Fruit fly (Drosophila melanogaster) whole organism, embryonic: ENCODE measurements around the gene hiro.
A peak's percentile ranks its signal among the peaks of the same experiment; 100 is the strongest.

Experiments
- Ada2b ChIP-seq: fragments of 200-800 bp; sonication (Bioruptor generic); IDR thresholded peaks from 2 replicates; pipeline ENCODE4 v1.3.6; 2022; ENCODE audit warnings: missing biosample characterization, missing genetic modification characterization
- Adf1 ChIP-seq: fragments of 200-800 bp; sonication (Bioruptor generic); IDR thresholded peaks from 2 replicates; pipeline ENCODE4 v1.3.6; 2022; ENCODE audit warnings: missing biosample characterization, missing genetic modification characterization
- CG11247 ChIP-seq: fragments of 200-800 bp; sonication (Bioruptor generic); IDR thresholded peaks from 2 replicates; pipeline ENCODE4 v1.3.6; 2022; ENCODE audit warnings: missing biosample characterization, missing genetic modification characterization
- CG12769 ChIP-seq: fragments of 200-800 bp; sonication (Bioruptor generic); optimal IDR thresholded peaks from 2 replicates; lab custom pipeline; 2019; ENCODE audit warnings: missing biosample characterization, mild to moderate bottlenecking, missing genetic modification characterization, moderate library complexity
- CG13424 ChIP-seq: fragments of 200-800 bp; sonication (Bioruptor generic); optimal IDR thresholded peaks from 2 replicates; lab custom pipeline; 2019; ENCODE audit warnings: missing biosample characterization, mild to moderate bottlenecking, missing genetic modification characterization, moderate library complexity
- CG14014 ChIP-seq: fragments of 200-800 bp; sonication (Bioruptor generic); IDR thresholded peaks from 2 replicates; pipeline ENCODE4 v1.3.6; 2022; ENCODE audit warnings: missing biosample characterization, missing genetic modification characterization
- CG15011 ChIP-seq: fragments of 200-800 bp; sonication (Bioruptor generic); optimal IDR thresholded peaks from 3 replicates; lab custom pipeline; 2018; ENCODE audit warnings: missing biosample characterization, mild to moderate bottlenecking, missing genetic modification characterization
- CG2889 ChIP-seq: fragments of 200-800 bp; sonication (Bioruptor generic); IDR thresholded peaks from 3 replicates; pipeline ENCODE4 v1.3.6; 2022; ENCODE audit warnings: missing biosample characterization, missing genetic modification characterization
- CG33557 ChIP-seq: fragments of 200-800 bp; sonication (Bioruptor generic); optimal IDR thresholded peaks from 2 replicates; lab custom pipeline; 2019; ENCODE audit warnings: missing biosample characterization, mild to moderate bottlenecking, missing genetic modification characterization, moderate library complexity
- CG3407 ChIP-seq: fragments of 200-800 bp; sonication (Bioruptor generic); optimal IDR thresholded peaks from 2 replicates; lab custom pipeline; 2018; ENCODE audit warnings: missing biosample characterization, mild to moderate bottlenecking, missing genetic modification characterization
- CG4404 ChIP-seq: fragments of 200-800 bp; sonication (Bioruptor generic); IDR thresholded peaks from 2 replicates; pipeline ENCODE4 v1.3.6; 2022; ENCODE audit warnings: missing biosample characterization, missing genetic modification characterization
- CG7745 ChIP-seq: fragments of 200-800 bp; sonication (Bioruptor generic); optimal IDR thresholded peaks from 2 replicates; lab custom pipeline; 2018; ENCODE audit warnings: missing biosample characterization, mild to moderate bottlenecking, missing genetic modification characterization, moderate library complexity
- CG7839 ChIP-seq: fragments of 200-800 bp; sonication (Bioruptor generic); optimal IDR thresholded peaks from 3 replicates; lab custom pipeline; 2018; ENCODE audit warnings: missing biosample characterization, mild to moderate bottlenecking, missing genetic modification characterization, moderate library complexity
- CG7928 ChIP-seq: fragments of 200-800 bp; sonication (Bioruptor generic); optimal IDR thresholded peaks from 2 replicates; lab custom pipeline; 2017; ENCODE audit warnings: missing biosample characterization, mild to moderate bottlenecking, missing genetic modification characterization
- CG8290 ChIP-seq, 3 experiments: fragments of 200-800 bp; sonication (Bioruptor generic); optimal IDR thresholded peaks; 2 replicates each; lab custom pipeline; 2016 to 2019; ENCODE audit warnings: missing biosample characterization in 3 of 3, missing genetic modification characterization in 3 of 3, mild to moderate bottlenecking in 2 of 3, moderate library complexity in 1 of 3
- CG8924 ChIP-seq: fragments of 200-800 bp; optimal IDR thresholded peaks from 3 replicates; lab custom pipeline; 2019; ENCODE audit warnings: missing biosample characterization, mild to moderate bottlenecking, missing genetic modification characterization, moderate library complexity
- CoRest ChIP-seq: fragments of 200-800 bp; sonication (Bioruptor generic); optimal IDR thresholded peaks from 3 replicates; lab custom pipeline; 2018; ENCODE audit warnings: missing biosample characterization, mild to moderate bottlenecking, missing genetic modification characterization, moderate library complexity
- D19B ChIP-seq: fragments of 200-800 bp; sonication (Bioruptor generic); optimal IDR thresholded peaks from 2 replicates; lab custom pipeline; 2017; ENCODE audit warnings: missing biosample characterization, mild to moderate bottlenecking, missing genetic modification characterization
- Dp ChIP-seq: fragments of 200-800 bp; sonication (Bioruptor generic); optimal IDR thresholded peaks from 2 replicates; lab custom pipeline; 2018; ENCODE audit warnings: missing biosample characterization, mild to moderate bottlenecking, missing genetic modification characterization, moderate library complexity
- Ets97D ChIP-seq: fragments of 200-800 bp; sonication (Bioruptor generic); optimal IDR thresholded peaks from 3 replicates; lab custom pipeline; 2016; ENCODE audit warnings: missing biosample characterization, missing genetic modification characterization
- HLHmδ ChIP-seq: fragments of 200-800 bp; sonication (Bioruptor generic); optimal IDR thresholded peaks from 2 replicates; lab custom pipeline; 2018; ENCODE audit warnings: missing biosample characterization, mild to moderate bottlenecking, missing genetic modification characterization, moderate library complexity
- HmgD ChIP-seq: fragments of 200-800 bp; sonication (Bioruptor generic); optimal IDR thresholded peaks from 3 replicates; lab custom pipeline; 2016; ENCODE audit warnings: missing biosample characterization, missing genetic modification characterization
- NC2α ChIP-seq: fragments of 200-800 bp; sonication (Bioruptor generic); optimal IDR thresholded peaks from 2 replicates; lab custom pipeline; 2016; ENCODE audit warnings: missing biosample characterization, missing genetic modification characterization
- PHDP ChIP-seq: fragments of 200-800 bp; sonication (Bioruptor generic); optimal IDR thresholded peaks from 3 replicates; lab custom pipeline; 2018; ENCODE audit warnings: missing biosample characterization, mild to moderate bottlenecking, missing genetic modification characterization, moderate library complexity
- Ravus ChIP-seq: fragments of 200-800 bp; sonication (Bioruptor generic); IDR thresholded peaks from 2 replicates; pipeline ENCODE4 v1.3.6; 2022; ENCODE audit warnings: missing biosample characterization, missing genetic modification characterization
- Stat92E ChIP-seq, 3 experiments: fragments of >200 bp in 2 of 3; fragments of 200-800 bp in 1 of 3; sonication (Bioruptor generic) in 1 of 3; optimal IDR thresholded peaks; 2 replicates each; lab custom pipeline; 2017 to 2019; ENCODE audit warnings: missing biosample characterization in 3 of 3, missing genetic modification characterization in 3 of 3, mild to moderate bottlenecking in 1 of 3, moderate library complexity in 1 of 3
- Trl ChIP-seq, 3 experiments: fragments of >200 bp in 2 of 3; fragments of 200-800 bp in 1 of 3; sonication (Bioruptor generic) in 1 of 3; optimal IDR thresholded peaks; 2 replicates in 1 of 3; 3 replicates in 2 of 3; lab custom pipeline; 2016 to 2017; ENCODE audit warnings: missing biosample characterization in 1 of 3, missing genetic modification characterization in 1 of 3
- YL-1 ChIP-seq: fragments of 200-800 bp; sonication (Bioruptor generic); optimal IDR thresholded peaks from 3 replicates; lab custom pipeline; 2017; ENCODE audit warnings: missing biosample characterization, mild to moderate bottlenecking, missing genetic modification characterization
- ara ChIP-seq: fragments of 200-800 bp; sonication (Bioruptor generic); IDR thresholded peaks from 2 replicates; pipeline ENCODE4 v1.3.6; 2022; ENCODE audit warnings: missing biosample characterization, missing genetic modification characterization
- bab2 ChIP-seq: fragments of 200-800 bp; sonication (Bioruptor generic); optimal IDR thresholded peaks from 2 replicates; lab custom pipeline; 2016; ENCODE audit warnings: missing biosample characterization, missing genetic modification characterization
- croc ChIP-seq: fragments of 200-800 bp; sonication (Bioruptor generic); conservative IDR thresholded peaks from 3 replicates; pipeline ENCODE4 v1.3.6; 2022; ENCODE audit warnings: missing biosample characterization, missing genetic modification characterization
- dan ChIP-seq: fragments of 200-800 bp; sonication (Bioruptor generic); IDR thresholded peaks from 2 replicates; pipeline ENCODE4 v1.3.6; 2022; ENCODE audit warnings: missing biosample characterization, missing genetic modification characterization
- dmrt99B ChIP-seq: fragments of 200-800 bp; sonication (Bioruptor generic); optimal IDR thresholded peaks from 2 replicates; lab custom pipeline; 2018; ENCODE audit warnings: missing biosample characterization, mild to moderate bottlenecking, missing genetic modification characterization, moderate library complexity
- en ChIP-seq: fragments of 200-800 bp; sonication (Bioruptor generic); optimal IDR thresholded peaks from 2 replicates; lab custom pipeline; 2016; ENCODE audit warnings: missing biosample characterization, missing genetic modification characterization
- exex ChIP-seq: fragments of 200-800 bp; sonication (Bioruptor generic); optimal IDR thresholded peaks from 4 replicates; lab custom pipeline; 2018; ENCODE audit warnings: missing biosample characterization, mild to moderate bottlenecking, missing genetic modification characterization, moderate library complexity
- hbn ChIP-seq: fragments of 200-800 bp; sonication (Bioruptor generic); IDR thresholded peaks from 2 replicates; pipeline ENCODE4 v1.3.6; 2022; ENCODE audit warnings: missing biosample characterization, missing genetic modification characterization; ENCODE audit not compliant: partially characterized antibody
- her ChIP-seq: fragments of 200-800 bp; sonication (Bioruptor generic); optimal IDR thresholded peaks from 2 replicates; lab custom pipeline; 2016; ENCODE audit warnings: missing biosample characterization, missing genetic modification characterization
- klu ChIP-seq: fragments of 200-800 bp; sonication (Bioruptor generic); IDR thresholded peaks from 2 replicates; pipeline ENCODE4 v1.3.6; 2022; ENCODE audit warnings: missing biosample characterization, missing genetic modification characterization
- lola ChIP-seq, 3 experiments: fragments of >200 bp in 2 of 3; fragments of 200-800 bp in 1 of 3; sonication (Bioruptor generic) in 1 of 3; optimal IDR thresholded peaks; 2 replicates each; lab custom pipeline; 2017 to 2019; ENCODE audit warnings: missing biosample characterization in 3 of 3, missing genetic modification characterization in 3 of 3, mild to moderate bottlenecking in 1 of 3, moderate library complexity in 1 of 3
- lov ChIP-seq, 2 experiments: fragments of 200-800 bp in 1 of 2; fragments of >200 bp in 1 of 2; sonication (Bioruptor generic) in 1 of 2; IDR thresholded peaks in 1 of 2; optimal IDR thresholded peaks in 1 of 2; 2 replicates in 1 of 2; 3 replicates in 1 of 2; pipeline versions ENCODE4 v1.3.6 to Lab custom; 2017 to 2022; ENCODE audit warnings: missing biosample characterization in 1 of 2, missing genetic modification characterization in 1 of 2
- odd ChIP-seq: fragments of 200-800 bp; sonication (Bioruptor generic); optimal IDR thresholded peaks from 2 replicates; lab custom pipeline; 2017; ENCODE audit warnings: missing biosample characterization, mild to moderate bottlenecking, missing genetic modification characterization
- pfk ChIP-seq: fragments of 200-800 bp; sonication (Bioruptor generic); optimal IDR thresholded peaks from 2 replicates; lab custom pipeline; 2018; ENCODE audit warnings: missing biosample characterization, mild to moderate bottlenecking, missing genetic modification characterization, moderate library complexity
- prd ChIP-seq, 3 experiments: fragments of >200 bp in 2 of 3; fragments of 200-800 bp in 1 of 3; sonication (Bioruptor generic) in 1 of 3; optimal IDR thresholded peaks in 2 of 3; IDR thresholded peaks in 1 of 3; 2 replicates in 2 of 3; 3 replicates in 1 of 3; pipeline versions ENCODE4 v1.3.6 to Lab custom; 2017 to 2022; ENCODE audit warnings: missing biosample characterization in 1 of 3, missing genetic modification characterization in 1 of 3
- pros ChIP-seq: fragments of 200-800 bp; sonication (Bioruptor generic); optimal IDR thresholded peaks from 3 replicates; lab custom pipeline; 2019; ENCODE audit warnings: missing biosample characterization, mild to moderate bottlenecking, missing genetic modification characterization, moderate library complexity
- sens-2 ChIP-seq: fragments of 200-800 bp; sonication (Bioruptor generic); IDR thresholded peaks from 2 replicates; pipeline ENCODE4 v1.3.6; 2022; ENCODE audit warnings: missing biosample characterization, missing genetic modification characterization
- unc-4 ChIP-seq: fragments of 200-800 bp; sonication (Bioruptor generic); IDR thresholded peaks from 2 replicates; pipeline ENCODE4 v1.3.6; 2022; ENCODE audit warnings: missing biosample characterization, missing genetic modification characterization; ENCODE audit not compliant: partially characterized antibody
- unpg ChIP-seq: fragments of 200-800 bp; sonication (Bioruptor generic); optimal IDR thresholded peaks from 3 replicates; lab custom pipeline; 2018; ENCODE audit warnings: missing biosample characterization, mild to moderate bottlenecking, missing genetic modification characterization, moderate library complexity

The hiro gene

dm6 chr3L:690031-690686, 2.4 kb upstream of the hiro start, which contains the start of the genes CG32483 and RabX6:
Gene CG32483 (minus strand): TSS chr3L:690081.
Gene RabX6 (plus strand): TSS chr3L:690517.
- TF ChIP-seq en (GFP tag; lab: Kevin White, UChicago) (no peak), odd (GFP tag; lab: Kevin White, UChicago) (no peak), Ravus (GFP tag; lab: Robert Waterston, UW) (no peak), hbn (GFP tag; lab: Robert Waterston, UW) (peak; percentile 25; the same call in 1 of the 2 replicates), lola (GFP tag; optimal IDR thresholded peaks at IDR 0.05; lab: Kevin White, UChicago) (no peak), pfk (GFP tag; lab: Kevin White, UChicago) (no peak), ara (no peak), unpg (GFP tag; lab: Kevin White, UChicago) (no peak), unc-4 (GFP tag; lab: Robert Waterston, UW) (peak; percentile 40; the same call in 1 of the 2 replicates), her (GFP tag; lab: Kevin White, UChicago) (no peak), CG8290 (GFP tag; optimal IDR thresholded peaks at IDR 0.05; lab: Kevin White, UChicago) (no peak), CG8290 (tag; optimal IDR thresholded peaks at IDR 0.05; lab: Kevin White, UChicago) (peak in 1 of 2 experiments; percentile 9), dmrt99B (tag; lab: Kevin White, UChicago) (no peak), CG15011 (no peak), D19B (GFP tag; lab: Kevin White, UChicago) (no peak), exex (tag; lab: Kevin White, UChicago) (no peak), PHDP (tag; lab: Kevin White, UChicago) (no peak), Ets97D (GFP tag; lab: Kevin White, UChicago) (no peak), CG7928 (no peak), CG4404 (no peak), sens-2 (no peak), CG8924 (tag; lab: Kevin White, UChicago) (no peak), Adf1 (GFP tag; lab: Robert Waterston, UW) (no peak), CG7745 (tag; lab: Kevin White, UChicago) (no peak), CG7839 (tag; lab: Kevin White, UChicago) (no peak), klu (GFP tag; lab: Robert Waterston, UW) (no peak), NC2α (GFP tag; lab: Kevin White, UChicago) (no peak), prd (optimal IDR thresholded peaks at IDR 0.05; lab: Kevin White, UChicago) (no peak), prd (GFP tag; IDR thresholded peaks at IDR 0.05; lab: Robert Waterston, UW) (no peak), CG3407 (GFP tag; lab: Kevin White, UChicago) (no peak), HmgD (GFP tag; lab: Kevin White, UChicago) (no peak), CG33557 (no peak), lov (optimal IDR thresholded peaks at IDR 0.05; lab: Kevin White, UChicago) (no peak), lov (GFP tag; IDR thresholded peaks at IDR 0.05; lab: Robert Waterston, UW) (no peak), CG13424 (tag; lab: Kevin White, UChicago) (no peak), pros (GFP tag; lab: Kevin White, UChicago) (no peak), HLHmδ (GFP tag; lab: Kevin White, UChicago) (no peak), Ada2b (GFP tag; lab: Robert Waterston, UW) (no peak), Dp (GFP tag; lab: Kevin White, UChicago) (peak; percentile 90), CG12769 (tag; lab: Kevin White, UChicago) (no peak), CG11247 (GFP tag; lab: Robert Waterston, UW) (no peak), YL-1 (GFP tag; lab: Kevin White, UChicago) (no peak), croc (GFP tag; lab: Robert Waterston, UW) (no peak), dan (GFP tag; lab: Robert Waterston, UW) (no peak), bab2 (GFP tag; lab: Kevin White, UChicago) (no peak), CG2889 (no peak), CoRest (no peak), Stat92E (GFP tag; optimal IDR thresholded peaks at IDR 0.05; lab: Kevin White, UChicago) (no peak), Trl (optimal IDR thresholded peaks at IDR 0.05; lab: Kevin White, UChicago) (no peak), Trl (GFP tag; optimal IDR thresholded peaks at IDR 0.05; lab: Kevin White, UChicago) (no peak), CG14014 (no peak)
